Worm (Caenorhabditis elegans): Measurements from ENCODE around the gene ubc-19.

The ubc-19 gene

ce11 chrV:18639601-18640354 is 49.8 kb downstream of the ubc-19 start, which contains the start of gene egas-1:
egas-1 (plus strand) TSS chrV:18640304.
- TF ChIP-seq lsy-2 (tag; optimal IDR thresholded peaks at IDR 0.05) (no peak), blmp-1 (tag; optimal IDR thresholded peaks at IDR 0.05) (no peak), elt-1 (tag; optimal IDR thresholded peaks at IDR 0.05; ENCODE audit: borderline replicate concordance, insufficient read depth) (no peak), ztf-11 (tag; optimal IDR thresholded peaks at IDR 0.05) (no peak), lin-13 (tag; optimal IDR thresholded peaks at IDR 0.05) (no peak), ces-1 (GFP tag; optimal IDR thresholded peaks at IDR 0.05) (no peak), cnd-1 (tag; optimal IDR thresholded peaks at IDR 0.05) (no peak), lin-32 (GFP tag; optimal IDR thresholded peaks at IDR 0.05) (no peak), M03D4.4 (tag; optimal IDR thresholded peaks at IDR 0.05) (no peak)

ce11 chrV:18639074-18639473 is 50.5 kb downstream of the ubc-19 start:
- TF ChIP-seq ham-2 (GFP tag; optimal IDR thresholded peaks at IDR 0.05), result no peak
- peak; percentile 34 for TF ChIP-seq sptf-1 (tag; optimal IDR thresholded peaks at IDR 0.05)

ce11 chrV:18638367-18638873 is 51.1 kb downstream of the ubc-19 start, which contains the start of gene col-42:
col-42 (plus strand) TSS chrV:18638484.
- no peak for TF ChIP-seq cnd-1 (tag; optimal IDR thresholded peaks at IDR 0.05)
- no peak for TF ChIP-seq unc-39 (tag; optimal IDR thresholded peaks at IDR 0.05)
- no peak for TF ChIP-seq M03D4.4 (tag; optimal IDR thresholded peaks at IDR 0.05)
- no peak for TF ChIP-seq tbx-8 (GFP tag; optimal IDR thresholded peaks at IDR 0.05)
- TF ChIP-seq sptf-1 (tag; optimal IDR thresholded peaks at IDR 0.05), result no peak

- TF ChIP-seq ham-2 (GFP tag; optimal IDR thresholded peaks at IDR 0.05) (peak; percentile 57), elt-3 (tag; optimal IDR thresholded peaks at IDR 0.05) (no peak)
Observed at ce11 chrV:18637544-18638366, 51.8 kb downstream of the ubc-19 start.
